Worm (Caenorhabditis elegans): ENCODE measurements around the gene unc-85.

ce11 chrII:4673242-4673641 is 28.6 kb upstream of the unc-85 start:
- no peak for TF ChIP-seq ceh-36 (tag; optimal IDR thresholded peaks at IDR 0.05)
- no peak for TF ChIP-seq ceh-13 (GFP tag; optimal IDR thresholded peaks at IDR 0.05)
- no peak for TF ChIP-seq tra-4 (tag; optimal IDR thresholded peaks at IDR 0.05)
- TF ChIP-seq tbx-11 (GFP tag; IDR thresholded peaks at IDR 0.05): no peak
- no peak for TF ChIP-seq F13C5.2 (tag; optimal IDR thresholded peaks at IDR 0.05)
- TF ChIP-seq ama-1 (optimal IDR thresholded peaks at IDR 0.05): no peak
- no peak for TF ChIP-seq tbx-37 (GFP tag; conservative IDR thresholded peaks at IDR 0.05)
- no peak for TF ChIP-seq ets-7 (tag; optimal IDR thresholded peaks at IDR 0.05)
- TF ChIP-seq scrt-1 (GFP tag; IDR thresholded peaks at IDR 0.05): no peak
